Worm (Caenorhabditis elegans) whole organism, L4 larva: ENCODE results near the gene btb-17.

Experiments
- D1046.2 ChIP-seq: fragments of 200-800 bp; sonication (Bioruptor generic); IDR thresholded peaks from 2 replicates; pipeline ENCODE4 v1.3.6; 2022; ENCODE audit warnings: missing genetic modification characterization, missing compliant biosample characterization
- F10B5.3 ChIP-seq: sonication (generic microtip); optimal IDR thresholded peaks from 2 replicates; lab custom pipeline; 2016; ENCODE audit warnings: mild to moderate bottlenecking, missing genetic modification characterization, missing compliant biosample characterization
- Y5F2A.4 ChIP-seq: fragments of 200-800 bp; sonication (Bioruptor generic); optimal IDR thresholded peaks from 2 replicates; lab custom pipeline; 2018; ENCODE audit warnings: mild to moderate bottlenecking, missing genetic modification characterization, missing compliant biosample characterization
- Y75B8A.6 ChIP-seq: fragments of 200-800 bp; sonication (Bioruptor generic); IDR thresholded peaks from 2 replicates; pipeline ENCODE4 v1.3.6; 2022; ENCODE audit warnings: missing genetic modification reagents, missing genetic modification characterization, missing compliant biosample characterization
- aha-1 ChIP-seq: fragments of 150-350 bp; peaks from one replicate; lab custom pipeline; 2014; ENCODE audit warnings: missing biosample characterization, missing genetic modification characterization
- ama-1 ChIP-seq: fragments of 150-350 bp; optimal IDR thresholded peaks from 2 replicates; lab custom pipeline; 2014; ENCODE audit warnings: inconsistent platforms, mixed read lengths
- ceh-28 ChIP-seq: fragments of 150-350 bp; optimal IDR thresholded peaks from 2 replicates; lab custom pipeline; 2014; ENCODE audit warnings: missing biosample characterization, missing genetic modification reagents, missing genetic modification characterization
- ceh-32 ChIP-seq: sonication (generic microtip); optimal IDR thresholded peaks from 2 replicates; lab custom pipeline; 2016; ENCODE audit warnings: mild to moderate bottlenecking, missing genetic modification characterization, missing compliant biosample characterization; ENCODE audit not compliant: poor library complexity
- ceh-44 ChIP-seq: fragments of 200-800 bp; sonication (Bioruptor generic); IDR thresholded peaks from 2 replicates; pipeline ENCODE4 v1.3.6; 2022; ENCODE audit warnings: missing genetic modification reagents, missing genetic modification characterization, missing compliant biosample characterization
- ces-1 ChIP-seq: fragments of 150-350 bp; sonication (generic microtip); optimal IDR thresholded peaks from 4 replicates; lab custom pipeline; 2014; ENCODE audit warnings: missing biosample characterization, missing genetic modification reagents, missing genetic modification characterization
- cey-2 ChIP-seq: sonication (generic microtip); optimal IDR thresholded peaks from 3 replicates; lab custom pipeline; 2017; ENCODE audit warnings: missing genetic modification characterization, mild to moderate bottlenecking, missing compliant biosample characterization, antibody characterized with exemption, borderline replicate concordance; ENCODE audit not compliant: insufficient read depth
- daf-16 ChIP-seq, 3 experiments: sonication (generic microtip); optimal IDR thresholded peaks; 2 replicates each; lab custom pipeline; 2016 to 2017; ENCODE audit warnings: missing genetic modification characterization in 3 of 3, missing genetic modification reagents in 3 of 3, mild to moderate bottlenecking in 2 of 3, missing compliant biosample characterization in 2 of 3, missing biosample characterization in 1 of 3, moderate library complexity in 1 of 3
- daf-19 ChIP-seq: fragments of 200-800 bp; sonication (Bioruptor generic); conservative IDR thresholded peaks from 2 replicates; pipeline ENCODE4 v1.3.6; 2022; ENCODE audit warnings: missing genetic modification characterization, missing compliant biosample characterization
- dmd-6 ChIP-seq: fragments of 200-800 bp; sonication (Bioruptor generic); IDR thresholded peaks from 2 replicates; pipeline ENCODE4 v1.3.6; 2022; ENCODE audit warnings: missing genetic modification reagents, missing genetic modification characterization, missing compliant biosample characterization
- dmd-9 ChIP-seq: fragments of 200-800 bp; sonication (Bioruptor generic); IDR thresholded peaks from 2 replicates; pipeline ENCODE4 v1.3.6; 2022; ENCODE audit warnings: missing genetic modification reagents, missing genetic modification characterization, missing compliant biosample characterization
- dpl-1 ChIP-seq: fragments of 150-350 bp; optimal IDR thresholded peaks from 2 replicates; lab custom pipeline; 2014; ENCODE audit warnings: missing biosample characterization, missing genetic modification reagents, missing genetic modification characterization
- dve-1 ChIP-seq: sonication (generic microtip); optimal IDR thresholded peaks from 2 replicates; lab custom pipeline; 2017; ENCODE audit warnings: antibody characterized with exemption, mild to moderate bottlenecking, missing genetic modification characterization, missing compliant biosample characterization; ENCODE audit not compliant: insufficient read depth
- egl-43 ChIP-seq: fragments of 200-800 bp; sonication (Bioruptor generic); IDR thresholded peaks from 2 replicates; pipeline ENCODE4 v1.3.6; 2022; ENCODE audit warnings: missing genetic modification reagents, missing genetic modification characterization, missing compliant biosample characterization
- fkh-10 ChIP-seq: fragments of 150-350 bp; optimal IDR thresholded peaks from 2 replicates; lab custom pipeline; 2014; ENCODE audit warnings: missing biosample characterization, missing genetic modification reagents, missing genetic modification characterization
- fos-1 ChIP-seq: fragments of 150-350 bp; optimal IDR thresholded peaks from 2 replicates; lab custom pipeline; 2014; ENCODE audit warnings: missing biosample characterization, missing genetic modification characterization
- gei-8 ChIP-seq: fragments of 200-800 bp; sonication (Bioruptor generic); optimal IDR thresholded peaks from 2 replicates; lab custom pipeline; 2018; ENCODE audit warnings: mild to moderate bottlenecking, missing genetic modification characterization, missing compliant biosample characterization
- hlh-11 ChIP-seq: fragments of 200-800 bp; sonication (Bioruptor generic); optimal IDR thresholded peaks from 2 replicates; lab custom pipeline; 2018; ENCODE audit warnings: mild to moderate bottlenecking, missing genetic modification characterization, missing compliant biosample characterization
- hlh-30 ChIP-seq: sonication (generic microtip); optimal IDR thresholded peaks from 2 replicates; lab custom pipeline; 2017; ENCODE audit warnings: antibody characterized with exemption, mild to moderate bottlenecking, missing genetic modification characterization, missing compliant biosample characterization; ENCODE audit not compliant: insufficient read depth
- lin-13 ChIP-seq: fragments of 150-350 bp; optimal IDR thresholded peaks from 2 replicates; lab custom pipeline; 2014; ENCODE audit warnings: missing biosample characterization, missing genetic modification reagents, missing genetic modification characterization
- lir-3 ChIP-seq: sonication (generic microtip); optimal IDR thresholded peaks from 2 replicates; lab custom pipeline; 2016; ENCODE audit warnings: mild to moderate bottlenecking, missing genetic modification characterization, missing compliant biosample characterization
- madf-9 ChIP-seq: fragments of 200-800 bp; sonication (Bioruptor generic); conservative IDR thresholded peaks from 2 replicates; pipeline ENCODE4 v1.3.6; 2022; ENCODE audit warnings: missing genetic modification reagents, missing genetic modification characterization, missing compliant biosample characterization
- mdl-1 ChIP-seq, 2 experiments: fragments of 150-350 bp in 1 of 2; sonication (generic microtip) in 1 of 2; optimal IDR thresholded peaks; 2 replicates each; lab custom pipeline; 2014 to 2017; ENCODE audit warnings: missing biosample characterization in 2 of 2, missing genetic modification characterization in 2 of 2
- mep-1 ChIP-seq: fragments of 150-350 bp; sonication (generic microtip); optimal IDR thresholded peaks from 3 replicates; lab custom pipeline; 2014; ENCODE audit warnings: missing biosample characterization, missing genetic modification characterization
- mxl-3 ChIP-seq: fragments of 200-800 bp; sonication (Bioruptor generic); optimal IDR thresholded peaks from 2 replicates; lab custom pipeline; 2018; ENCODE audit warnings: mild to moderate bottlenecking, missing genetic modification characterization, missing compliant biosample characterization
- nhr-102 ChIP-seq: sonication (generic microtip); optimal IDR thresholded peaks from 2 replicates; lab custom pipeline; 2016; ENCODE audit warnings: mild to moderate bottlenecking, missing genetic modification characterization, moderate library complexity, missing compliant biosample characterization
- nhr-11 ChIP-seq: fragments of 150-350 bp; optimal IDR thresholded peaks from 2 replicates; lab custom pipeline; 2014; ENCODE audit warnings: missing biosample characterization, missing genetic modification characterization
- nhr-111 ChIP-seq: fragments of 200-800 bp; sonication (Bioruptor generic); optimal IDR thresholded peaks from 2 replicates; lab custom pipeline; 2018; ENCODE audit warnings: mild to moderate bottlenecking, missing genetic modification characterization, missing compliant biosample characterization
- nhr-28 ChIP-seq: fragments of 150-350 bp; optimal IDR thresholded peaks from 2 replicates; lab custom pipeline; 2014; ENCODE audit warnings: missing biosample characterization, missing genetic modification characterization
- nhr-6 ChIP-seq: fragments of 150-350 bp; optimal IDR thresholded peaks from 2 replicates; lab custom pipeline; 2014; ENCODE audit warnings: missing biosample characterization, missing genetic modification characterization
- pha-4 ChIP-seq, 2 experiments: fragments of 150-350 bp in 1 of 2; fragments of 200-800 bp in 1 of 2; sonication (Bioruptor generic) in 1 of 2; IDR thresholded peaks in 1 of 2; optimal IDR thresholded peaks in 1 of 2; 2 replicates each; pipeline versions ENCODE4 v1.3.6 to Lab custom; 2014 to 2022; ENCODE audit warnings: missing genetic modification characterization in 2 of 2, missing genetic modification reagents in 2 of 2, missing biosample characterization in 1 of 2, missing compliant biosample characterization in 1 of 2
- php-3 ChIP-seq: fragments of 200-800 bp; sonication (Bioruptor generic); IDR thresholded peaks from 2 replicates; pipeline ENCODE4 v1.3.6; 2022; ENCODE audit warnings: missing genetic modification reagents, missing genetic modification characterization, missing compliant biosample characterization
- pqm-1 ChIP-seq: sonication (generic microtip); optimal IDR thresholded peaks from 2 replicates; lab custom pipeline; 2017; ENCODE audit warnings: missing biosample characterization, missing genetic modification characterization
- sdz-12 ChIP-seq: fragments of 200-800 bp; sonication (Bioruptor generic); optimal IDR thresholded peaks from 2 replicates; lab custom pipeline; 2018; ENCODE audit warnings: mild to moderate bottlenecking, missing genetic modification characterization, missing compliant biosample characterization
- snpc-1.2 ChIP-seq: fragments of 200-800 bp; sonication (Bioruptor generic); IDR thresholded peaks from 2 replicates; pipeline ENCODE4 v1.3.6; 2022; ENCODE audit warnings: missing genetic modification reagents, missing genetic modification characterization, missing compliant biosample characterization
- spr-1 ChIP-seq: sonication (generic microtip); optimal IDR thresholded peaks from 2 replicates; lab custom pipeline; 2016; ENCODE audit warnings: mild to moderate bottlenecking, missing genetic modification characterization, missing compliant biosample characterization
- spr-3 ChIP-seq: fragments of 200-800 bp; sonication (Bioruptor generic); optimal IDR thresholded peaks from 2 replicates; lab custom pipeline; 2018; ENCODE audit warnings: mild to moderate bottlenecking, missing genetic modification characterization, missing compliant biosample characterization
- tra-1 ChIP-seq: fragments of 200-800 bp; sonication (Bioruptor generic); IDR thresholded peaks from 2 replicates; pipeline ENCODE4 v1.3.6; 2022; ENCODE audit warnings: missing genetic modification reagents, missing genetic modification characterization, missing compliant biosample characterization
- unc-62 ChIP-seq, 3 experiments: fragments of 150-350 bp in 1 of 3; sonication (generic microtip); optimal IDR thresholded peaks in 2 of 3; peaks in 1 of 3; 1 replicate in 1 of 3; 2 replicates in 2 of 3; lab custom pipeline; 2014 to 2017; ENCODE audit warnings: missing biosample characterization in 3 of 3, missing genetic modification characterization in 3 of 3, missing genetic modification reagents in 3 of 3, missing genotype in 1 of 3
- zfp-2 ChIP-seq: sonication (generic microtip); optimal IDR thresholded peaks from 2 replicates; lab custom pipeline; 2016; ENCODE audit warnings: mild to moderate bottlenecking, missing genetic modification characterization, missing compliant biosample characterization
- ztf-11 ChIP-seq: fragments of 150-350 bp; optimal IDR thresholded peaks from 2 replicates; lab custom pipeline; 2014; ENCODE audit warnings: missing biosample characterization, missing genetic modification characterization
- ztf-7 ChIP-seq: fragments of 150-350 bp; optimal IDR thresholded peaks from 2 replicates; lab custom pipeline; 2014; ENCODE audit warnings: missing biosample characterization, missing genetic modification characterization

Gene btb-17

ce11 chrII:3295193-3295592, at the start of gene btb-17:
Gene btb-17, plus strand, starts transcription at chrII:3295405.
- TF ChIP-seq nhr-28 (peak; percentile 52), lin-13 (GFP tag; lab: Kevin White, UChicago) (no peak), aha-1 (tag; lab: Kevin White, UChicago) (no peak), spr-1 (tag; lab: Kevin White, UChicago) (no peak), egl-43 (no peak), hlh-11 (tag; lab: Kevin White, UChicago) (peak; percentile 24), dmd-6 (GFP tag; lab: Robert Waterston, UW) (peak; percentile 62), php-3 (GFP tag; lab: Robert Waterston, UW) (0 out of 2 replicates have a peak, but pooled peaks have one; percentile 59), ztf-7 (tag; lab: Kevin White, UChicago) (no peak), dpl-1 (GFP tag; lab: Kevin White, UChicago) (no peak), fkh-10 (no peak), pqm-1 (tag; lab: Kevin White, UChicago) (peak; percentile 54), nhr-102 (no peak), Y5F2A.4 (GFP tag; lab: Kevin White, UChicago) (no peak), hlh-30 (tag; lab: Kevin White, UChicago) (no peak), fos-1 (tag; lab: Kevin White, UChicago) (no peak), daf-19 (GFP tag; lab: Robert Waterston, UW) (no peak), daf-16 (GFP tag; optimal IDR thresholded peaks at IDR 0.05; lab: Kevin White, UChicago) (no peak), daf-16 (tag; optimal IDR thresholded peaks at IDR 0.05; lab: Kevin White, UChicago) (peak; percentile 92), dmd-9 (GFP tag; lab: Robert Waterston, UW) (no peak), ces-1 (GFP tag; lab: Kevin White, UChicago) (no peak), unc-62 (GFP tag; optimal IDR thresholded peaks at IDR 0.05 in 1 of 2; lab: Kevin White, UChicago) (no peak), unc-62 (tag; optimal IDR thresholded peaks at IDR 0.05; lab: Kevin White, UChicago) (no peak)

DNA sequence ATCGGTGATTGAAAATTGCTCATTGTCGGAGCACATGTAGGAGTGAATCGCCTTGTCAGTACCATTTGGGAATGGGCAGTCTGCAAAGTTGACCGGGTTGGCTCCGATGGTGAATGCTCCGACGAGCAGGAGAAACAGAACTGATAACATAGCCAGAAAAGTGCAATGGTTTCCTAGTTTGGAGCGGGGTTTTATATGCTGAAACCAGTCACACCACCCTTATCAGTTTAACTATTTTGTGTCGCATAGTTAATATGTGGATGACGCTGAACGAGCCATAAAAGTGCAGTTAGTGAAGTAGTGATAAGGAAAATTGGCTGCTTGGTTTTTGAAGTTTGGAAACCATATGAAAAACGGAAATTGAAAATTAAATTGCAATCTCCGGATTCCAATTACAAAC, 49.4 kb upstream of the btb-17 start, which contains the start of gene C17F4.7:
Gene C17F4.7 (minus strand): TSS at position 180 of the 400 bp plus-strand sequence.
- no peak for TF ChIP-seq snpc-1.2
- no peak for TF ChIP-seq pha-4 (GFP tag; IDR thresholded peaks at IDR 0.05; lab: Robert Waterston, UW)
- no peak for TF ChIP-seq pha-4 (tag; optimal IDR thresholded peaks at IDR 0.05; lab: Kevin White, UChicago)
- TF ChIP-seq tra-1 (GFP tag; lab: Robert Waterston, UW), result peak; percentile 66; the same call in 1 of the 2 replicates
- TF ChIP-seq mdl-1 (tag; optimal IDR thresholded peaks at IDR 0.05; lab: Kevin White, UChicago), result no peak
- TF ChIP-seq mep-1, result no peak
- peak; percentile 84 for TF ChIP-seq hlh-11 (tag; lab: Kevin White, UChicago)
- no peak for TF ChIP-seq gei-8 (GFP tag; lab: Kevin White, UChicago)
- no peak for TF ChIP-seq ceh-44
- peak; percentile 87 for TF ChIP-seq dve-1
- TF ChIP-seq ztf-11 (tag; lab: Kevin White, UChicago), result no peak
- peak; percentile 2 for TF ChIP-seq hlh-30 (tag; lab: Kevin White, UChicago)
- no peak for TF ChIP-seq Y75B8A.6 (GFP tag; lab: Robert Waterston, UW)
- TF ChIP-seq fos-1 (tag; lab: Kevin White, UChicago), result no peak
- TF ChIP-seq F10B5.3, result no peak
- TF ChIP-seq php-3 (GFP tag; lab: Robert Waterston, UW), result peak; percentile 96
- TF ChIP-seq lir-3, result no peak
- TF ChIP-seq cey-2 (tag; lab: Kevin White, UChicago), result no peak
- no peak for TF ChIP-seq sdz-12 (GFP tag; lab: Kevin White, UChicago)
- no peak for TF ChIP-seq spr-3 (GFP tag; lab: Kevin White, UChicago)
- TF ChIP-seq dmd-6 (GFP tag; lab: Robert Waterston, UW), result peak; percentile 92
- TF ChIP-seq daf-16 (GFP tag; optimal IDR thresholded peaks at IDR 0.05; lab: Kevin White, UChicago), result no peak
- peak; percentile 77 for TF ChIP-seq daf-16 (tag; optimal IDR thresholded peaks at IDR 0.05; lab: Kevin White, UChicago)
- TF ChIP-seq ceh-28 (tag; lab: Kevin White, UChicago), result no peak
- TF ChIP-seq egl-43, result no peak
- peak; percentile 62 for TF ChIP-seq aha-1 (tag; lab: Kevin White, UChicago)
- TF ChIP-seq nhr-6 (tag; lab: Kevin White, UChicago), result no peak
- no peak for TF ChIP-seq ztf-7 (tag; lab: Kevin White, UChicago)
- TF ChIP-seq zfp-2 (tag; lab: Kevin White, UChicago), result no peak
- TF ChIP-seq dpl-1 (GFP tag; lab: Kevin White, UChicago), result no peak
- TF ChIP-seq ceh-32 (tag; lab: Kevin White, UChicago), result no peak
- TF ChIP-seq mxl-3, result peak; percentile 62
- TF ChIP-seq D1046.2 (GFP tag; lab: Robert Waterston, UW), result no peak
- TF ChIP-seq nhr-11 (tag; lab: Kevin White, UChicago), result no peak
- TF ChIP-seq nhr-111 (GFP tag; lab: Kevin White, UChicago), result no peak
- peak; percentile 41 for TF ChIP-seq nhr-102
- no peak for TF ChIP-seq ama-1 (lab: Kevin White, UChicago)
- no peak for TF ChIP-seq dmd-9 (GFP tag; lab: Robert Waterston, UW)
- no peak for TF ChIP-seq madf-9 (GFP tag; lab: Robert Waterston, UW)
